Fruit fly (Drosophila melanogaster) whole organism, embryonic: ENCODE data around the gene CG6216.

Experiments
- Aef1 ChIP-seq: fragments of 200-800 bp; sonication (Bioruptor generic); IDR thresholded peaks from 3 replicates; pipeline ENCODE4 v1.3.6; 2022; ENCODE audit warnings: missing biosample characterization, missing genetic modification characterization
- CG1024 ChIP-seq: fragments of 200-800 bp; sonication (Bioruptor generic); IDR thresholded peaks from 2 replicates; pipeline ENCODE4 v1.3.6; 2022; ENCODE audit warnings: missing biosample characterization, missing genetic modification characterization
- CG11456 ChIP-seq: fragments of 200-800 bp; sonication (Bioruptor generic); IDR thresholded peaks from 3 replicates; pipeline ENCODE4 v1.3.6; 2022; ENCODE audit warnings: missing biosample characterization, missing genetic modification characterization
- CG11695 ChIP-seq: fragments of 200-800 bp; sonication (Bioruptor generic); IDR thresholded peaks from 3 replicates; pipeline ENCODE4 v1.3.6; 2022; ENCODE audit warnings: missing biosample characterization, missing genetic modification characterization
- CG13775 ChIP-seq: fragments of 200-800 bp; sonication (Bioruptor generic); optimal IDR thresholded peaks from 3 replicates; lab custom pipeline; 2017; ENCODE audit warnings: missing biosample characterization, mild to moderate bottlenecking, missing genetic modification characterization
- CG14014 ChIP-seq: fragments of 200-800 bp; sonication (Bioruptor generic); IDR thresholded peaks from 2 replicates; pipeline ENCODE4 v1.3.6; 2022; ENCODE audit warnings: missing biosample characterization, missing genetic modification characterization
- CG15601 ChIP-seq: fragments of 200-800 bp; sonication (Bioruptor generic); optimal IDR thresholded peaks from 3 replicates; lab custom pipeline; 2019; ENCODE audit warnings: missing biosample characterization, mild to moderate bottlenecking, missing genetic modification characterization, moderate library complexity
- CG1647 ChIP-seq: fragments of 200-800 bp; sonication (Bioruptor generic); optimal IDR thresholded peaks from 3 replicates; lab custom pipeline; 2016; ENCODE audit warnings: missing biosample characterization, missing genetic modification characterization
- CG17186 ChIP-seq: fragments of 200-800 bp; sonication (Bioruptor generic); optimal IDR thresholded peaks from 3 replicates; lab custom pipeline; 2017; ENCODE audit warnings: missing biosample characterization, missing genetic modification reagents, missing genetic modification characterization
- CG17361 ChIP-seq: fragments of 200-800 bp; sonication (Bioruptor generic); IDR thresholded peaks from 3 replicates; pipeline ENCODE4 v1.3.6; 2022; ENCODE audit warnings: missing biosample characterization, missing genetic modification characterization
- CG30431 ChIP-seq: fragments of 200-800 bp; sonication (Bioruptor generic); optimal IDR thresholded peaks from 2 replicates; lab custom pipeline; 2017; ENCODE audit warnings: missing biosample characterization, missing genetic modification characterization
- CG31365 ChIP-seq: fragments of 200-800 bp; sonication (Bioruptor generic); optimal IDR thresholded peaks from 2 replicates; lab custom pipeline; 2018; ENCODE audit warnings: missing biosample characterization, mild to moderate bottlenecking, missing genetic modification characterization
- CG5180 ChIP-seq: fragments of 200-800 bp; sonication (Bioruptor generic); optimal IDR thresholded peaks from 3 replicates; lab custom pipeline; 2017; ENCODE audit warnings: missing biosample characterization, missing genetic modification characterization, mild to moderate bottlenecking, moderate library complexity, missing genetic modification reagents
- CG5953 ChIP-seq: fragments of 200-800 bp; sonication (Bioruptor generic); IDR thresholded peaks from 2 replicates; pipeline ENCODE4 v1.3.6; 2022; ENCODE audit warnings: missing biosample characterization, missing genetic modification characterization
- CG7839 ChIP-seq: fragments of 200-800 bp; sonication (Bioruptor generic); optimal IDR thresholded peaks from 3 replicates; lab custom pipeline; 2018; ENCODE audit warnings: missing biosample characterization, mild to moderate bottlenecking, missing genetic modification characterization, moderate library complexity
- CG7963 ChIP-seq: fragments of 200-800 bp; sonication (Bioruptor generic); IDR thresholded peaks from 3 replicates; pipeline ENCODE4 v1.3.6; 2022; ENCODE audit warnings: missing biosample characterization, missing genetic modification characterization; ENCODE audit not compliant: partially characterized antibody
- CG7987 ChIP-seq: fragments of 200-800 bp; sonication (Bioruptor generic); optimal IDR thresholded peaks from 2 replicates; lab custom pipeline; 2018; ENCODE audit warnings: missing biosample characterization, mild to moderate bottlenecking, missing genetic modification characterization, moderate library complexity
- CG8359 ChIP-seq: fragments of 200-800 bp; sonication (Bioruptor generic); optimal IDR thresholded peaks from 2 replicates; lab custom pipeline; 2017; ENCODE audit warnings: missing biosample characterization, mild to moderate bottlenecking, missing genetic modification characterization, borderline replicate concordance
- CG8478 ChIP-seq: fragments of >200 bp; optimal IDR thresholded peaks from 2 replicates; lab custom pipeline; 2018
- CG8924 ChIP-seq: fragments of 200-800 bp; optimal IDR thresholded peaks from 3 replicates; lab custom pipeline; 2019; ENCODE audit warnings: missing biosample characterization, mild to moderate bottlenecking, missing genetic modification characterization, moderate library complexity
- CG9876 ChIP-seq: fragments of 200-800 bp; sonication (Bioruptor generic); optimal IDR thresholded peaks from 2 replicates; lab custom pipeline; 2016; ENCODE audit warnings: missing biosample characterization, missing genetic modification characterization
- Dip3 ChIP-seq: fragments of 200-800 bp; sonication (Bioruptor generic); optimal IDR thresholded peaks from 3 replicates; lab custom pipeline; 2016; ENCODE audit warnings: missing biosample characterization, missing genetic modification characterization
- E2f2 ChIP-seq: fragments of 200-800 bp; sonication (Bioruptor generic); IDR thresholded peaks from 2 replicates; pipeline ENCODE4 v1.3.6; 2022; ENCODE audit warnings: missing biosample characterization, missing genetic modification characterization
- ERR ChIP-seq: fragments of 200-800 bp; sonication (Bioruptor generic); optimal IDR thresholded peaks from 2 replicates; lab custom pipeline; 2016; ENCODE audit warnings: missing biosample characterization, missing genetic modification characterization
- Fer2 ChIP-seq: fragments of 200-800 bp; sonication (Bioruptor generic); optimal IDR thresholded peaks from 2 replicates; lab custom pipeline; 2018; ENCODE audit warnings: missing biosample characterization, mild to moderate bottlenecking, missing genetic modification characterization, moderate library complexity
- Hey ChIP-seq: fragments of 200-800 bp; sonication (Bioruptor generic); optimal IDR thresholded peaks from 3 replicates; lab custom pipeline; 2018; ENCODE audit warnings: missing biosample characterization, mild to moderate bottlenecking, missing genetic modification characterization
- Hr51 ChIP-seq, 2 experiments: fragments of 200-800 bp; sonication (Bioruptor generic); optimal IDR thresholded peaks; 2 replicates in 1 of 2; 3 replicates in 1 of 2; lab custom pipeline; 2016 to 2018; ENCODE audit warnings: missing biosample characterization in 2 of 2, missing genetic modification characterization in 2 of 2, mild to moderate bottlenecking in 1 of 2, moderate library complexity in 1 of 2
- Hsf ChIP-seq: fragments of 200-800 bp; sonication (Bioruptor generic); optimal IDR thresholded peaks from 3 replicates; lab custom pipeline; 2016; ENCODE audit warnings: missing biosample characterization, missing genetic modification characterization
- MBD-R2 ChIP-seq: fragments of 200-800 bp; sonication (Bioruptor generic); IDR thresholded peaks from 2 replicates; pipeline ENCODE4 v1.3.6; 2022; ENCODE audit warnings: missing biosample characterization, missing genetic modification characterization
- Myb ChIP-seq: fragments of 200-800 bp; sonication (Bioruptor generic); optimal IDR thresholded peaks from 2 replicates; lab custom pipeline; 2016; ENCODE audit warnings: missing biosample characterization, missing genetic modification characterization
- NC2β ChIP-seq: fragments of 200-800 bp; sonication (Bioruptor generic); optimal IDR thresholded peaks from 2 replicates; lab custom pipeline; 2016; ENCODE audit warnings: missing biosample characterization, missing genetic modification characterization
- Six4 ChIP-seq: fragments of 200-800 bp; sonication (Bioruptor generic); optimal IDR thresholded peaks from 2 replicates; lab custom pipeline; 2016; ENCODE audit warnings: missing biosample characterization, missing genetic modification characterization
- Sry-δ ChIP-seq: fragments of 200-800 bp; sonication (Bioruptor generic); optimal IDR thresholded peaks from 2 replicates; lab custom pipeline; 2016; ENCODE audit warnings: missing biosample characterization, missing genetic modification characterization
- br ChIP-seq: fragments of >200 bp; optimal IDR thresholded peaks from 2 replicates; lab custom pipeline; 2017
- btn ChIP-seq: fragments of 200-800 bp; sonication (Bioruptor generic); optimal IDR thresholded peaks from 2 replicates; lab custom pipeline; 2016; ENCODE audit warnings: missing biosample characterization, missing genetic modification characterization
- cwo ChIP-seq: fragments of 200-800 bp; sonication (Bioruptor generic); optimal IDR thresholded peaks from 3 replicates; lab custom pipeline; 2017; ENCODE audit warnings: missing biosample characterization, missing genetic modification characterization, mild to moderate bottlenecking, moderate library complexity, missing genetic modification reagents
- dati ChIP-seq: fragments of 200-800 bp; sonication (Bioruptor generic); IDR thresholded peaks from 2 replicates; pipeline ENCODE4 v1.3.6; 2022; ENCODE audit warnings: missing biosample characterization, missing genetic modification characterization
- eve ChIP-seq, 2 experiments: fragments of >200 bp; optimal IDR thresholded peaks; 2 replicates each; lab custom pipeline; 2017; ENCODE audit warnings: missing biosample characterization in 2 of 2, missing genetic modification characterization in 2 of 2
- gem ChIP-seq: fragments of 200-800 bp; sonication (Bioruptor generic); optimal IDR thresholded peaks from 2 replicates; lab custom pipeline; 2019; ENCODE audit warnings: missing biosample characterization, mild to moderate bottlenecking, missing genetic modification characterization, moderate library complexity
- insv ChIP-seq, 2 experiments: fragments of 200-800 bp; sonication (Bioruptor generic); optimal IDR thresholded peaks; 3 replicates each; lab custom pipeline; 2016 to 2018; ENCODE audit warnings: missing biosample characterization in 2 of 2, missing genetic modification characterization in 2 of 2
- lab ChIP-seq: fragments of 200-800 bp; sonication (Bioruptor generic); optimal IDR thresholded peaks from 3 replicates; lab custom pipeline; 2017; ENCODE audit warnings: missing biosample characterization, missing genetic modification characterization, mild to moderate bottlenecking, moderate library complexity, missing genetic modification reagents
- mld ChIP-seq: fragments of 200-800 bp; sonication (Bioruptor generic); IDR thresholded peaks from 3 replicates; pipeline ENCODE4 v1.3.6; 2022; ENCODE audit warnings: missing biosample characterization, missing genetic modification characterization; ENCODE audit not compliant: partially characterized antibody
- nerfin-2 ChIP-seq: fragments of 200-800 bp; sonication (Bioruptor generic); IDR thresholded peaks from 2 replicates; pipeline ENCODE4 v1.3.6; 2022; ENCODE audit warnings: missing biosample characterization, missing genetic modification characterization; ENCODE audit not compliant: partially characterized antibody
- salm ChIP-seq: fragments of 200-800 bp; sonication (Bioruptor generic); optimal IDR thresholded peaks from 2 replicates; lab custom pipeline; 2018; ENCODE audit warnings: missing biosample characterization, mild to moderate bottlenecking, missing genetic modification characterization
- sens ChIP-seq: fragments of 200-800 bp; sonication (Bioruptor generic); peaks from one replicate; lab custom pipeline; 2016; ENCODE audit warnings: missing biosample characterization, missing genetic modification characterization
- slbo ChIP-seq: fragments of 200-800 bp; sonication (Bioruptor generic); IDR thresholded peaks from 2 replicates; pipeline ENCODE4 v1.3.6; 2022; ENCODE audit warnings: missing biosample characterization, missing genetic modification characterization
- tna ChIP-seq: fragments of 200-800 bp; sonication (Bioruptor generic); IDR thresholded peaks from 2 replicates; pipeline ENCODE4 v1.3.6; 2022; ENCODE audit warnings: missing biosample characterization, missing genetic modification characterization; ENCODE audit not compliant: partially characterized antibody
- wek ChIP-seq: fragments of 200-800 bp; sonication (Bioruptor generic); optimal IDR thresholded peaks from 3 replicates; lab custom pipeline; 2018; ENCODE audit warnings: missing biosample characterization, mild to moderate bottlenecking, missing genetic modification characterization, moderate library complexity
- zen ChIP-seq: fragments of 200-800 bp; sonication (Bioruptor generic); optimal IDR thresholded peaks from 3 replicates; lab custom pipeline; 2018; ENCODE audit warnings: missing biosample characterization, mild to moderate bottlenecking, missing genetic modification characterization, moderate library complexity

CG6216 gene

DNA sequence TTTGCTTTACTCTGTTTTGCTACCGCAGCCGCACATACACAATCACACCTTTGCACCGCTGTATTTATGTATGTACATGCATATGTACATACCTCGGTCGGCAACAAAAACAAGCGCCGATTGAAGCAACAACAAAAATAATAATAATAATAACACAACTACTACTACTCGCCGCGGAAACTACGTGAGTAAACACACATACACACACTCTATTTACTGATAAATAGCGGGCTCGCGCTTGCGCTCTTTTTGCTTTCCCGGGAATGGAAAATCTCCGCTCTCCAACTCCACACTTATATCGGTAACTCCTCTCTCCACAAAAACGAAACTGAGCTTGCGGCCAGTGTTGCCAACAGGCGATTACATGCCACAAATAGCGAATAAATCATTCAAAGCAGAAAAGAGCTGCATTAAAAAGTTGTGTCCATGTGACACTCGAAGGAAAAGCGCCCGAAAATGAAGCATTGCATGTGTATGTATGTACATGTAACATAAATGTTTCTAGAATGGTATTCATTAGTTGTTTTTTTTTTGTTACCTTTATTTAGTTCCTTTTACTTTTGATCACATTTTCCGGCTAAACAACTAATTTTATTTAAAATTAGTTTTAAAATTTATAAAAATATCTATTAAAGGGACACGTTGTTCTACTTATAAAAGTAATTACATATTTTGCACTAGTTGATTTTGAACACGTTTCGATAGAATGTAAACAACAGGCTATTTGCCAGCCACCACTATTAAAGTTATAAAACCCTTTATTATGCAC lies 31.8 kb downstream of the CG6216 start (continued):
- TF ChIP-seq Aef1 (GFP tag; lab: Robert Waterston, UW) = peak; percentile 50; the same call in 1 of the 3 replicates
- peak; percentile 61 for TF ChIP-seq CG8359
- peak; percentile 87 for TF ChIP-seq sens
- no peak for TF ChIP-seq dati (GFP tag; lab: Robert Waterston, UW)
- TF ChIP-seq CG17186 (GFP tag; lab: Kevin White, UChicago) = peak; percentile 47
- peak; percentile 81; the same call in 2 of the 3 replicates for TF ChIP-seq CG11456 (GFP tag; lab: Robert Waterston, UW)
- TF ChIP-seq CG17361 (GFP tag; lab: Robert Waterston, UW) = peak; percentile 64; the same call in 1 of the 3 replicates
- TF ChIP-seq mld = no peak
- no peak for TF ChIP-seq CG30431 (GFP tag; lab: Kevin White, UChicago)
- peak; percentile 84 for TF ChIP-seq Hey (tag; lab: Kevin White, UChicago)
- no peak for TF ChIP-seq Sry-δ (GFP tag; lab: Kevin White, UChicago)
- TF ChIP-seq btn = peak; percentile 25
- peak; percentile 92 for TF ChIP-seq lab (GFP tag; lab: Kevin White, UChicago)
- no peak for TF ChIP-seq CG8478 (lab: Kevin White, UChicago)
- peak; percentile 32 for TF ChIP-seq CG7839 (tag; lab: Kevin White, UChicago)
- TF ChIP-seq Dip3 (GFP tag; lab: Kevin White, UChicago) = peak; percentile 31
- no peak for TF ChIP-seq eve (GFP tag; optimal IDR thresholded peaks at IDR 0.05; lab: Kevin White, UChicago)
- TF ChIP-seq Fer2 = peak; percentile 51
- TF ChIP-seq CG31365 (tag; lab: Kevin White, UChicago) = peak; percentile 77
- peak; percentile 48; the same call in 1 of the 2 replicates for TF ChIP-seq MBD-R2 (GFP tag; lab: Robert Waterston, UW)
- TF ChIP-seq CG14014 = peak; percentile 74; the same call in 1 of the 2 replicates
- TF ChIP-seq Myb (GFP tag; lab: Kevin White, UChicago) = peak; percentile 37
- peak; percentile 57 for TF ChIP-seq CG9876
- no peak for TF ChIP-seq Six4 (GFP tag; lab: Kevin White, UChicago)
- peak; percentile 86 for TF ChIP-seq CG8924 (tag; lab: Kevin White, UChicago)
- TF ChIP-seq zen = peak; percentile 31
- TF ChIP-seq ERR (GFP tag; lab: Kevin White, UChicago) = peak; percentile 17
- peak; percentile 38 for TF ChIP-seq Hsf (GFP tag; lab: Kevin White, UChicago)
- TF ChIP-seq br (lab: Kevin White, UChicago) = no peak
- peak; percentile 91 for TF ChIP-seq CG15601 (tag; lab: Kevin White, UChicago)
- TF ChIP-seq CG7963 = no peak
- no peak for TF ChIP-seq CG13775 (GFP tag; lab: Kevin White, UChicago)
- peak; percentile 20; the same call in 1 of the 2 replicates for TF ChIP-seq slbo (GFP tag; lab: Robert Waterston, UW)
- TF ChIP-seq gem (tag; lab: Kevin White, UChicago) = peak; percentile 63
- TF ChIP-seq CG1647 (GFP tag; lab: Kevin White, UChicago) = peak; percentile 47
- TF ChIP-seq CG5953 (GFP tag; lab: Robert Waterston, UW) = peak; percentile 49
- peak; percentile 77 for TF ChIP-seq CG5180 (GFP tag; lab: Kevin White, UChicago)
- TF ChIP-seq E2f2 (GFP tag; lab: Robert Waterston, UW) = peak; percentile 50; the same call in 1 of the 2 replicates
- TF ChIP-seq NC2β (GFP tag; lab: Kevin White, UChicago) = peak; percentile 81
- TF ChIP-seq CG7987 (GFP tag; lab: Kevin White, UChicago) = peak; percentile 89
- no peak for TF ChIP-seq nerfin-2
- peak in 1 of 2 experiments; percentile 78 for TF ChIP-seq insv (GFP tag; optimal IDR thresholded peaks at IDR 0.05; lab: Kevin White, UChicago)
- peak; percentile 48 to 76 for TF ChIP-seq Hr51 (GFP tag; optimal IDR thresholded peaks at IDR 0.05; lab: Kevin White, UChicago)
- TF ChIP-seq wek = peak; percentile 87
- TF ChIP-seq tna (GFP tag; lab: Robert Waterston, UW) = no peak
- peak; percentile 55 for TF ChIP-seq cwo (GFP tag; lab: Kevin White, UChicago)
- TF ChIP-seq CG11695 (GFP tag; lab: Robert Waterston, UW) = peak; percentile 57; the same call in 1 of the 3 replicates
- TF ChIP-seq salm (tag; lab: Kevin White, UChicago) = peak; percentile 37
- peak; percentile 68; the same call in 1 of the 2 replicates for TF ChIP-seq CG1024 (GFP tag; lab: Robert Waterston, UW)
